Fruit fly (Drosophila melanogaster): ENCODE results near the gene Idh.

Idh gene

DNA sequence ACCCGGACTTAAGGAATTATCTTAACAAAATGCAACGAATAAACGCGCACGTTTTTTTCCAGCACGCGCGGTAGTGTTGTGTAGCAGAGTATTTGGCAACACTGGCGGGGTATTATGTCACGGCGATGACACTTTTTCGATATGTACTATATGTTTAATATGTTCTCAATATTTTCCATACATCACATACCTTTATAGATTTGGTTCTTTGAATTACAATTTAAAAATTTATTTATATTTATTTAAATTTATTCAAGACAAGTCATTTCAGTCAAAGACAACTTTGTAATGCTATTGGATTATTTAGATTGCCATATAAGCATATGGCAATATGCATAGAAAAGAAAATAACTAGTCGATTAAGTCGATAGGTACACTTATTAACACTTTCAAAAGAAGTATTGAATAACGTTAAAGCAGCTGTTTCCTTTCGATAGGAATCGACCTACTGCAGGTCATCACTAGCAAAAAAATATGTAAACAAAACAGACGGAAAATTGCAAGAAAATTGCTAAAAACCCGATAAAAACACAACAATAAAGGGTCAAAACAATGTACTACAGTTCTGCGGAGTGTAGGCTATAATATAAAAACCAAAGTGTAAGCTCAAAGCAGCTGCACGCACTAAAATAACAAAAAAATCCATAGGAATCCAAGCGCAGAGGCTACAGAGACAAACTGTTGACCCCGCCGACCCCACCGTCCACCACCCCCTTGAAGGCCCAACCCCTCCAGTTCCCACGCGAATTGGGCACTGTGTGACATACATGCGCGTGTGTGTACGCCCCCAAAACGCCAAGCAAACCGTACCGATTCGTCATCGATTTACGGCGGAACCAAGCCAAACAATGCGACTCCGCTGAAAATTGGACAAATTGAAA, 14.4 kb downstream of the Idh start, which contains the start of the genes CG7182 and GAPcenA (continued):
- TF ChIP-seq CG7963 (GFP tag; IDR thresholded peaks at IDR 0.05; ENCODE audit: partially characterized antibody) (peak; percentile 47; the same call in 1 of the 3 replicates), Eip74EF (GFP tag; optimal IDR thresholded peaks at IDR 0.05) (peak in 1 of 2 experiments; percentile 38), Dip3 (GFP tag; optimal IDR thresholded peaks at IDR 0.05) (peak; percentile 5), gro (GFP tag; optimal IDR thresholded peaks at IDR 0.05) (no peak), Tbp (GFP tag; optimal IDR thresholded peaks at IDR 0.05) (no peak), CG17912 (GFP tag; optimal IDR thresholded peaks at IDR 0.05) (no peak), B-H1 (GFP tag; IDR thresholded peaks at IDR 0.05) (no peak), nmo (GFP tag; optimal IDR thresholded peaks at IDR 0.05) (peak; percentile 83), pros (GFP tag; optimal IDR thresholded peaks at IDR 0.05) (no peak), hb (GFP tag; IDR thresholded peaks at IDR 0.05; ENCODE audit: partially characterized antibody) (no peak; the same call in 2 of the 3 replicates), CG32767 (GFP tag; IDR thresholded peaks at IDR 0.05) (no peak), fd102C (GFP tag; optimal IDR thresholded peaks at IDR 0.05) (no peak), CG10209 (GFP tag; optimal IDR thresholded peaks at IDR 0.05) (peak; percentile 69), Trl (optimal IDR thresholded peaks at IDR 0.05) (no peak), Trl (GFP tag; optimal IDR thresholded peaks at IDR 0.05) (peak; percentile 41), zfh2 (GFP tag; optimal IDR thresholded peaks at IDR 0.05) (peak; percentile 41), unpg (GFP tag; optimal IDR thresholded peaks at IDR 0.05) (peak; percentile 66), CG10366 (GFP tag; IDR thresholded peaks at IDR 0.05) (peak; percentile 44), klu (GFP tag; IDR thresholded peaks at IDR 0.05) (peak; percentile 26; the same call in 1 of the 2 replicates), slbo (GFP tag; IDR thresholded peaks at IDR 0.05) (peak; percentile 70), CG10959 (GFP tag; IDR thresholded peaks at IDR 0.05) (no peak), CG7271 (tag; optimal IDR thresholded peaks at IDR 0.05) (peak; percentile 39), CG16779 (GFP tag; IDR thresholded peaks at IDR 0.05) (no peak), ftz-f1 (GFP tag; optimal IDR thresholded peaks at IDR 0.05) (peak; percentile 38), wor (GFP tag; IDR thresholded peaks at IDR 0.05) (no peak), CG13894 (tag; optimal IDR thresholded peaks at IDR 0.05) (peak; percentile 71), Gug (GFP tag; IDR thresholded peaks at IDR 0.05) (peak; percentile 24; the same call in 1 of the 4 replicates), Ptx1 (GFP tag; IDR thresholded peaks at IDR 0.05) (peak; percentile 67), maf-S (GFP tag; optimal IDR thresholded peaks at IDR 0.05) (peak; percentile 25), CG12391 (tag; optimal IDR thresholded peaks at IDR 0.05) (peak; percentile 81), CTCF (GFP tag; optimal IDR thresholded peaks at IDR 0.05) (no peak), nerfin-1 (tag; optimal IDR thresholded peaks at IDR 0.05) (peak; percentile 67), Taf1 (GFP tag; IDR thresholded peaks at IDR 0.05) (no peak), Nf-YC (tag; optimal IDR thresholded peaks at IDR 0.05) (peak; percentile 77), CG15696 (tag; optimal IDR thresholded peaks at IDR 0.05) (peak; percentile 69), tin (GFP tag; optimal IDR thresholded peaks at IDR 0.05) (peak; percentile 67), CG6272 (GFP tag; IDR thresholded peaks at IDR 0.05) (peak; percentile 26; the same call in 1 of the 2 replicates), CG4820 (GFP tag; optimal IDR thresholded peaks at IDR 0.05) (peak; percentile 59), CG10147 (GFP tag; optimal IDR thresholded peaks at IDR 0.05) (peak; percentile 68), CG14050 (GFP tag; IDR thresholded peaks at IDR 0.05) (peak; percentile 42; the same call in 1 of the 3 replicates), Opbp (GFP tag; IDR thresholded peaks at IDR 0.05; ENCODE audit: partially characterized antibody) (no peak), tio (GFP tag; optimal IDR thresholded peaks at IDR 0.05) (no peak), mld (GFP tag; IDR thresholded peaks at IDR 0.05; ENCODE audit: partially characterized antibody) (no peak), Dad (GFP tag; optimal IDR thresholded peaks at IDR 0.05) (no peak), CG4424 (GFP tag; optimal IDR thresholded peaks at IDR 0.05) (peak; percentile 69), ind (GFP tag; optimal IDR thresholded peaks at IDR 0.05) (peak; percentile 71), HLH3B (GFP tag; IDR thresholded peaks at IDR 0.05) (peak; percentile 54; the same call in 1 of the 2 replicates), CG6683 (GFP tag; optimal IDR thresholded peaks at IDR 0.05) (peak; percentile 47), HmgD (GFP tag; optimal IDR thresholded peaks at IDR 0.05) (no peak)

Measured in whole organism, embryonic.